Fruit fly (Drosophila melanogaster) whole organism, prepupa: ENCODE measurements around the gene Naprt.
A peak's percentile ranks its signal among the peaks of the same experiment; 100 is the strongest.

ENCODE experiments used
- Blimp-1 ChIP-seq: fragments of 200-800 bp; sonication (Bioruptor generic); optimal IDR thresholded peaks from 3 replicates; lab custom pipeline; 2017; ENCODE audit warnings: missing biosample characterization, missing genetic modification characterization, mild to moderate bottlenecking, moderate library complexity, missing genetic modification reagents
- CG16779 ChIP-seq: fragments of 200-800 bp; sonication (Bioruptor generic); optimal IDR thresholded peaks from 3 replicates; lab custom pipeline; 2017; ENCODE audit warnings: missing biosample characterization, mild to moderate bottlenecking, missing genetic modification characterization
- CG3032 ChIP-seq: fragments of 200-800 bp; optimal IDR thresholded peaks from 2 replicates; lab custom pipeline; 2019; ENCODE audit warnings: missing biosample characterization, mild to moderate bottlenecking, missing genetic modification characterization, moderate library complexity
- CG6792 ChIP-seq: fragments of 200-800 bp; sonication (Bioruptor generic); optimal IDR thresholded peaks from 3 replicates; lab custom pipeline; 2016; ENCODE audit warnings: missing biosample characterization, missing genetic modification characterization
- CG8119 ChIP-seq: fragments of 200-800 bp; sonication (Bioruptor generic); IDR thresholded peaks from 3 replicates; pipeline ENCODE4 v1.3.6; 2022; ENCODE audit warnings: missing biosample characterization, missing genetic modification characterization
- CG9139 ChIP-seq: fragments of 200-800 bp; sonication (Bioruptor generic); optimal IDR thresholded peaks from 3 replicates; lab custom pipeline; 2017; ENCODE audit warnings: missing biosample characterization, mild to moderate bottlenecking, missing genetic modification characterization
- Eip75B ChIP-seq: fragments of 200-800 bp; sonication (Bioruptor generic); optimal IDR thresholded peaks from 3 replicates; lab custom pipeline; 2016; ENCODE audit warnings: missing biosample characterization, missing genetic modification characterization
- Ets96B ChIP-seq: fragments of 200-800 bp; optimal IDR thresholded peaks from 2 replicates; lab custom pipeline; 2019; ENCODE audit warnings: missing biosample characterization, mild to moderate bottlenecking, missing genetic modification characterization, moderate library complexity
- Hr4 ChIP-seq: fragments of 200-800 bp; sonication (Bioruptor generic); optimal IDR thresholded peaks from 3 replicates; lab custom pipeline; 2016; ENCODE audit warnings: missing biosample characterization, missing genetic modification characterization
- Lpt ChIP-seq: fragments of 200-800 bp; sonication (Bioruptor generic); optimal IDR thresholded peaks from 3 replicates; lab custom pipeline; 2016; ENCODE audit warnings: missing biosample characterization, missing genetic modification characterization
- OdsH ChIP-seq: fragments of 200-800 bp; sonication (Bioruptor generic); optimal IDR thresholded peaks from 3 replicates; lab custom pipeline; 2016; ENCODE audit warnings: missing biosample characterization, missing genetic modification characterization
- Sox102F ChIP-seq: fragments of 200-800 bp; sonication (Bioruptor generic); optimal IDR thresholded peaks from 2 replicates; lab custom pipeline; 2016; ENCODE audit warnings: missing biosample characterization, mild to moderate bottlenecking, missing genetic modification characterization
- ss ChIP-seq, 2 experiments: fragments of 200-800 bp; sonication (Bioruptor generic); optimal IDR thresholded peaks; 2 replicates in 1 of 2; 3 replicates in 1 of 2; lab custom pipeline; 2017 to 2018; ENCODE audit warnings: mild to moderate bottlenecking in 2 of 2, missing biosample characterization in 2 of 2, missing genetic modification characterization in 2 of 2, moderate library complexity in 1 of 2

- TF ChIP-seq Sox102F (GFP tag; lab: Kevin White, UChicago) (peak; percentile 29), ss (GFP tag; optimal IDR thresholded peaks at IDR 0.05; lab: Kevin White, UChicago) (no peak), OdsH (GFP tag; lab: Kevin White, UChicago) (no peak), Ets96B (tag; lab: Kevin White, UChicago) (no peak), CG16779 (tag; lab: Kevin White, UChicago) (no peak), Hr4 (GFP tag; lab: Kevin White, UChicago) (no peak), Blimp-1 (GFP tag; lab: Kevin White, UChicago) (no peak), Eip75B (no peak), Lpt (GFP tag; lab: Kevin White, UChicago) (no peak), CG8119 (GFP tag; lab: Robert Waterston, UW) (no peak), CG6792 (GFP tag; lab: Kevin White, UChicago) (peak; percentile 51), CG9139 (GFP tag; lab: Kevin White, UChicago) (no peak), CG3032 (tag; lab: Kevin White, UChicago) (no peak)
These were observed 17.9 kb downstream of the Naprt start for dm6 chr2L:4179960-4180359.
